Worm (Caenorhabditis elegans): ENCODE data around the gene T23G7.3.

The T23G7.3 gene

ce11 chrII:9125007-9125406 lies 42.6 kb downstream of the T23G7.3 start (continued):
- TF ChIP-seq tra-1 (GFP tag; IDR thresholded peaks at IDR 0.05), result no peak
- TF ChIP-seq gei-8 (GFP tag; optimal IDR thresholded peaks at IDR 0.05), result no peak
- TF ChIP-seq unc-39 (tag; optimal IDR thresholded peaks at IDR 0.05), result no peak
- peak; percentile 72 for TF ChIP-seq aha-1 (tag)
- no peak for TF ChIP-seq ama-1 (optimal IDR thresholded peaks at IDR 0.05)
- no peak for TF ChIP-seq tag-97 (GFP tag; IDR thresholded peaks at IDR 0.05)
- TF ChIP-seq fos-1 (tag; optimal IDR thresholded peaks at IDR 0.05), result no peak
- no peak for TF ChIP-seq dpl-1 (GFP tag; optimal IDR thresholded peaks at IDR 0.05)
- TF ChIP-seq daf-19 (GFP tag; conservative IDR thresholded peaks at IDR 0.05), result no peak
- no peak for TF ChIP-seq nhr-25 (tag; optimal IDR thresholded peaks at IDR 0.05; ENCODE audit: borderline replicate concordance, insufficient read depth)
- no peak for TF ChIP-seq nhr-102 (tag; optimal IDR thresholded peaks at IDR 0.05)
- TF ChIP-seq mdl-1 (tag; optimal IDR thresholded peaks at IDR 0.05), result no peak
- peak; percentile 6 for TF ChIP-seq hlh-30 (tag; optimal IDR thresholded peaks at IDR 0.05; ENCODE audit: insufficient read depth)
- TF ChIP-seq lin-15B (tag; optimal IDR thresholded peaks at IDR 0.05), result no peak
- no peak for TF ChIP-seq lin-29 (GFP tag; IDR thresholded peaks at IDR 0.05)
- TF ChIP-seq T26A8.4 (GFP tag; IDR thresholded peaks at IDR 0.05), result no peak
- TF ChIP-seq T20F7.1 (GFP tag; optimal IDR thresholded peaks at IDR 0.05), result no peak
- TF ChIP-seq spr-1 (tag; optimal IDR thresholded peaks at IDR 0.05), result no peak
- no peak for TF ChIP-seq ceh-32 (tag; optimal IDR thresholded peaks at IDR 0.05; ENCODE audit: poor library complexity)
- peak; percentile 44 for TF ChIP-seq pqm-1 (tag; optimal IDR thresholded peaks at IDR 0.05)

ce11 chrII:9124353-9124752 lies 43.3 kb downstream of the T23G7.3 start:
- TF ChIP-seq hlh-11 (tag; optimal IDR thresholded peaks at IDR 0.05), result no peak
- TF ChIP-seq php-3 (GFP tag; IDR thresholded peaks at IDR 0.05), result no peak
- TF ChIP-seq ceh-28 (tag; optimal IDR thresholded peaks at IDR 0.05), result no peak
- TF ChIP-seq fos-1 (tag; optimal IDR thresholded peaks at IDR 0.05), result no peak
- TF ChIP-seq mes-2 (tag; optimal IDR thresholded peaks at IDR 0.05; ENCODE audit: poor library complexity, severe bottlenecking), result peak; percentile 6
- TF ChIP-seq daf-19 (GFP tag; conservative IDR thresholded peaks at IDR 0.05), result no peak

- TF ChIP-seq aha-1 (tag), result peak; percentile 51
- no peak for TF ChIP-seq jun-1 (tag; optimal IDR thresholded peaks at IDR 0.05)
- TF ChIP-seq unc-62 (GFP tag; optimal IDR thresholded peaks at IDR 0.05 in 1 of 2), result peak in 1 of 2 experiments; percentile 68
- TF ChIP-seq unc-62 (tag; optimal IDR thresholded peaks at IDR 0.05), result no peak
- TF ChIP-seq hlh-30 (tag; optimal IDR thresholded peaks at IDR 0.05; ENCODE audit: insufficient read depth), result peak; percentile 15
Measured at ce11 chrII:9120813-9121554, 46.6 kb downstream of the T23G7.3 start.

ce11 chrII:9120329-9120728 lies 47.3 kb downstream of the T23G7.3 start:
- TF ChIP-seq tag-97 (GFP tag; IDR thresholded peaks at IDR 0.05) (no peak), mep-1 (tag; optimal IDR thresholded peaks at IDR 0.05) (no peak), lin-1 (GFP tag; IDR thresholded peaks at IDR 0.05) (no peak), nhr-237 (tag; optimal IDR thresholded peaks at IDR 0.05) (no peak), fos-1 (tag; optimal IDR thresholded peaks at IDR 0.05) (no peak), nhr-28 (tag; optimal IDR thresholded peaks at IDR 0.05) (no peak), hlh-30 (tag; optimal IDR thresholded peaks at IDR 0.05; ENCODE audit: insufficient read depth) (no peak), ZK337.2 (GFP tag; IDR thresholded peaks at IDR 0.05) (no peak), cey-2 (tag; optimal IDR thresholded peaks at IDR 0.05; ENCODE audit: borderline replicate concordance, insufficient read depth) (no peak), nhr-6 (tag; optimal IDR thresholded peaks at IDR 0.05) (no peak), zip-11 (GFP tag; IDR thresholded peaks at IDR 0.05) (no peak), set-16 (GFP tag; IDR thresholded peaks at IDR 0.05) (no peak), nhr-25 (tag; optimal IDR thresholded peaks at IDR 0.05; ENCODE audit: borderline replicate concordance, insufficient read depth) (no peak), lsy-2 (tag; optimal IDR thresholded peaks at IDR 0.05) (no peak), ceh-32 (tag; optimal IDR thresholded peaks at IDR 0.05; ENCODE audit: poor library complexity) (no peak), daf-16 (GFP tag; optimal IDR thresholded peaks at IDR 0.05) (no peak), daf-16 (tag; optimal IDR thresholded peaks at IDR 0.05) (no peak)
